Fruit fly (Drosophila melanogaster) whole organism, embryonic: ENCODE data around the gene P5CDh2.

ENCODE experiments used
- ATbp ChIP-seq: fragments of 200-800 bp; sonication (Bioruptor generic); optimal IDR thresholded peaks from 2 replicates; lab custom pipeline; 2017; ENCODE audit warnings: missing biosample characterization, mild to moderate bottlenecking, missing genetic modification characterization, missing genetic modification reagents
- Awh ChIP-seq: fragments of 200-800 bp; sonication (Bioruptor generic); IDR thresholded peaks from 2 replicates; pipeline ENCODE4, ENCODE4 v1.3.6; 2022; ENCODE audit warnings: missing biosample characterization, missing genetic modification characterization
- BEAF-32 ChIP-seq: fragments of 200-800 bp; sonication (Bioruptor generic); optimal IDR thresholded peaks from 3 replicates; lab custom pipeline; 2017; ENCODE audit warnings: missing biosample characterization, missing genetic modification characterization, mild to moderate bottlenecking, moderate library complexity, missing genetic modification reagents
- CG10565 ChIP-seq: fragments of 200-800 bp; sonication (Bioruptor generic); optimal IDR thresholded peaks from 3 replicates; lab custom pipeline; 2016; ENCODE audit warnings: missing biosample characterization, mild to moderate bottlenecking, missing genetic modification characterization
- CG11696 ChIP-seq: fragments of 200-800 bp; sonication (Bioruptor generic); IDR thresholded peaks from 2 replicates; pipeline ENCODE4 v1.3.6; 2022; ENCODE audit warnings: missing biosample characterization, missing genetic modification characterization
- CG1603 ChIP-seq: fragments of 200-800 bp; sonication (Bioruptor generic); optimal IDR thresholded peaks from 2 replicates; lab custom pipeline; 2019; ENCODE audit warnings: missing biosample characterization, mild to moderate bottlenecking, missing genetic modification characterization, moderate library complexity
- CG1647 ChIP-seq: fragments of 200-800 bp; sonication (Bioruptor generic); optimal IDR thresholded peaks from 3 replicates; lab custom pipeline; 2016; ENCODE audit warnings: missing biosample characterization, missing genetic modification characterization
- CG17829 ChIP-seq: fragments of 200-800 bp; optimal IDR thresholded peaks from 2 replicates; lab custom pipeline; 2019; ENCODE audit warnings: missing biosample characterization, mild to moderate bottlenecking, missing genetic modification characterization, moderate library complexity
- CG1832 ChIP-seq: fragments of 200-800 bp; sonication (Bioruptor generic); optimal IDR thresholded peaks from 2 replicates; lab custom pipeline; 2017; ENCODE audit warnings: missing biosample characterization, mild to moderate bottlenecking, missing genetic modification characterization, inconsistent platforms
- CG18599 ChIP-seq: fragments of 200-800 bp; sonication (Bioruptor generic); optimal IDR thresholded peaks from 3 replicates; lab custom pipeline; 2017; ENCODE audit warnings: missing biosample characterization, missing genetic modification characterization, mild to moderate bottlenecking, moderate library complexity, missing genetic modification reagents
- CG2116 ChIP-seq: fragments of 200-800 bp; sonication (Bioruptor generic); optimal IDR thresholded peaks from 3 replicates; lab custom pipeline; 2018; ENCODE audit warnings: missing biosample characterization, mild to moderate bottlenecking, missing genetic modification characterization
- CG2129 ChIP-seq: fragments of 200-800 bp; sonication (Bioruptor generic); IDR thresholded peaks from 2 replicates; pipeline ENCODE4 v1.3.6; 2022; ENCODE audit warnings: missing biosample characterization, missing genetic modification characterization; ENCODE audit not compliant: partially characterized antibody
- CG2199 ChIP-seq: fragments of 200-800 bp; sonication (Bioruptor generic); IDR thresholded peaks from 3 replicates; pipeline ENCODE4 v1.3.6; 2022; ENCODE audit warnings: missing biosample characterization, missing genetic modification characterization
- CG3065 ChIP-seq: fragments of 200-800 bp; sonication (Bioruptor generic); optimal IDR thresholded peaks from 2 replicates; lab custom pipeline; 2016; ENCODE audit warnings: missing biosample characterization, missing genetic modification characterization
- CG3281 ChIP-seq: fragments of 200-800 bp; sonication (Bioruptor generic); optimal IDR thresholded peaks from 3 replicates; lab custom pipeline; 2017; ENCODE audit warnings: missing biosample characterization, mild to moderate bottlenecking, missing genetic modification characterization
- CG33557 ChIP-seq: fragments of 200-800 bp; sonication (Bioruptor generic); optimal IDR thresholded peaks from 2 replicates; lab custom pipeline; 2019; ENCODE audit warnings: missing biosample characterization, mild to moderate bottlenecking, missing genetic modification characterization, moderate library complexity
- CG3407 ChIP-seq: fragments of 200-800 bp; sonication (Bioruptor generic); optimal IDR thresholded peaks from 2 replicates; lab custom pipeline; 2018; ENCODE audit warnings: missing biosample characterization, mild to moderate bottlenecking, missing genetic modification characterization
- CG4617 ChIP-seq: fragments of 200-800 bp; sonication (Bioruptor generic); optimal IDR thresholded peaks from 3 replicates; lab custom pipeline; 2016; ENCODE audit warnings: missing biosample characterization, missing genetic modification characterization, borderline replicate concordance
- CG7987 ChIP-seq: fragments of 200-800 bp; sonication (Bioruptor generic); optimal IDR thresholded peaks from 2 replicates; lab custom pipeline; 2018; ENCODE audit warnings: missing biosample characterization, mild to moderate bottlenecking, missing genetic modification characterization, moderate library complexity
- CkIIα-i1 ChIP-seq: fragments of 200-800 bp; sonication (Bioruptor generic); IDR thresholded peaks from 2 replicates; pipeline ENCODE4 v1.3.6; 2022; ENCODE audit warnings: missing biosample characterization, missing genetic modification characterization
- Fer1 ChIP-seq: fragments of 200-800 bp; sonication (Bioruptor generic); optimal IDR thresholded peaks from 2 replicates; lab custom pipeline; 2017; ENCODE audit warnings: missing biosample characterization, mild to moderate bottlenecking, missing genetic modification characterization
- H15 ChIP-seq: fragments of 200-800 bp; sonication (Bioruptor generic); IDR thresholded peaks from 3 replicates; pipeline ENCODE4 v1.3.6; 2022; ENCODE audit warnings: missing biosample characterization, missing genetic modification characterization
- HLH3B ChIP-seq: fragments of 200-800 bp; sonication (Bioruptor generic); IDR thresholded peaks from 2 replicates; pipeline ENCODE4 v1.3.6; 2022; ENCODE audit warnings: missing biosample characterization, missing genetic modification characterization
- HmgZ ChIP-seq: fragments of 200-800 bp; sonication (Bioruptor generic); optimal IDR thresholded peaks from 2 replicates; lab custom pipeline; 2018; ENCODE audit warnings: missing biosample characterization, mild to moderate bottlenecking, missing genetic modification characterization
- Hr3 ChIP-seq: fragments of 200-800 bp; sonication (Bioruptor generic); optimal IDR thresholded peaks from 3 replicates; lab custom pipeline; 2016; ENCODE audit warnings: missing biosample characterization, missing genetic modification characterization
- Mes4 ChIP-seq: fragments of 200-800 bp; sonication (Bioruptor generic); optimal IDR thresholded peaks from 2 replicates; lab custom pipeline; 2016; ENCODE audit warnings: missing biosample characterization, missing genetic modification characterization
- NC2β ChIP-seq: fragments of 200-800 bp; sonication (Bioruptor generic); optimal IDR thresholded peaks from 2 replicates; lab custom pipeline; 2016; ENCODE audit warnings: missing biosample characterization, missing genetic modification characterization
- Oli ChIP-seq: fragments of 200-800 bp; sonication (Bioruptor generic); optimal IDR thresholded peaks from 2 replicates; lab custom pipeline; 2018; ENCODE audit warnings: missing biosample characterization, mild to moderate bottlenecking, missing genetic modification characterization, moderate library complexity
- Side ChIP-seq: fragments of 200-800 bp; sonication (Bioruptor generic); optimal IDR thresholded peaks from 2 replicates; lab custom pipeline; 2016; ENCODE audit warnings: missing biosample characterization, missing genetic modification characterization
- Stat92E ChIP-seq, 3 experiments: fragments of >200 bp in 2 of 3; fragments of 200-800 bp in 1 of 3; sonication (Bioruptor generic) in 1 of 3; optimal IDR thresholded peaks; 2 replicates each; lab custom pipeline; 2017 to 2019; ENCODE audit warnings: missing biosample characterization in 3 of 3, missing genetic modification characterization in 3 of 3, mild to moderate bottlenecking in 1 of 3, moderate library complexity in 1 of 3
- TFAM ChIP-seq: fragments of 200-800 bp; sonication (Bioruptor generic); optimal IDR thresholded peaks from 2 replicates; lab custom pipeline; 2017; ENCODE audit warnings: missing biosample characterization, missing genetic modification characterization, inconsistent platforms
- Vsx1 ChIP-seq: fragments of 200-800 bp; sonication (Bioruptor generic); optimal IDR thresholded peaks from 2 replicates; lab custom pipeline; 2017; ENCODE audit warnings: missing biosample characterization, mild to moderate bottlenecking, missing genetic modification characterization, missing genetic modification reagents
- bcd ChIP-seq: fragments of 200-800 bp; sonication (Bioruptor generic); optimal IDR thresholded peaks from 2 replicates; lab custom pipeline; 2017; ENCODE audit warnings: missing biosample characterization, mild to moderate bottlenecking, missing genetic modification characterization
- bowl ChIP-seq: fragments of 200-800 bp; sonication (Bioruptor generic); IDR thresholded peaks from 2 replicates; pipeline ENCODE4 v1.3.6; 2022; ENCODE audit warnings: missing biosample characterization, missing genetic modification characterization
- croc ChIP-seq: fragments of 200-800 bp; sonication (Bioruptor generic); conservative IDR thresholded peaks from 3 replicates; pipeline ENCODE4 v1.3.6; 2022; ENCODE audit warnings: missing biosample characterization, missing genetic modification characterization
- crp ChIP-seq, 2 experiments: fragments of 200-800 bp; sonication (Bioruptor generic); optimal IDR thresholded peaks; 2 replicates in 1 of 2; 3 replicates in 1 of 2; lab custom pipeline; 2017; ENCODE audit warnings: missing biosample characterization in 2 of 2, missing genetic modification characterization in 2 of 2, mild to moderate bottlenecking in 1 of 2, moderate library complexity in 1 of 2
- cwo ChIP-seq: fragments of 200-800 bp; sonication (Bioruptor generic); optimal IDR thresholded peaks from 3 replicates; lab custom pipeline; 2017; ENCODE audit warnings: missing biosample characterization, missing genetic modification characterization, mild to moderate bottlenecking, moderate library complexity, missing genetic modification reagents
- dm ChIP-seq: fragments of 200-800 bp; sonication (Bioruptor generic); optimal IDR thresholded peaks from 3 replicates; lab custom pipeline; 2016; ENCODE audit warnings: missing biosample characterization, missing genetic modification characterization
- ind ChIP-seq: fragments of 200-800 bp; sonication (Bioruptor generic); optimal IDR thresholded peaks from 3 replicates; lab custom pipeline; 2016; ENCODE audit warnings: missing biosample characterization, missing genetic modification characterization
- mam ChIP-seq: fragments of 200-800 bp; sonication (Bioruptor generic); optimal IDR thresholded peaks from 3 replicates; lab custom pipeline; 2016; ENCODE audit warnings: missing biosample characterization, missing genetic modification characterization
- onecut ChIP-seq: fragments of 200-800 bp; sonication (Bioruptor generic); IDR thresholded peaks from 2 replicates; pipeline ENCODE4 v1.3.6; 2022; ENCODE audit warnings: missing biosample characterization, missing genetic modification characterization
- pb ChIP-seq: fragments of 200-800 bp; sonication (Bioruptor generic); optimal IDR thresholded peaks from 3 replicates; lab custom pipeline; 2016; ENCODE audit warnings: missing biosample characterization, missing genetic modification characterization
- peb ChIP-seq: fragments of 200-800 bp; sonication (Bioruptor generic); IDR thresholded peaks from 2 replicates; pipeline ENCODE4 v1.3.6; 2022; ENCODE audit warnings: missing biosample characterization, missing genetic modification characterization
- pzg ChIP-seq: fragments of 200-800 bp; sonication (Bioruptor generic); optimal IDR thresholded peaks from 3 replicates; lab custom pipeline; 2018; ENCODE audit warnings: missing biosample characterization, mild to moderate bottlenecking, missing genetic modification characterization, moderate library complexity
- run ChIP-seq: fragments of 200-800 bp; sonication (Bioruptor generic); optimal IDR thresholded peaks from 3 replicates; lab custom pipeline; 2018; ENCODE audit warnings: missing biosample characterization, mild to moderate bottlenecking, missing genetic modification characterization
- slou ChIP-seq: fragments of 200-800 bp; sonication (Bioruptor generic); optimal IDR thresholded peaks from 3 replicates; lab custom pipeline; 2016; ENCODE audit warnings: missing biosample characterization, missing genetic modification characterization
- sug ChIP-seq: fragments of 200-800 bp; optimal IDR thresholded peaks from 2 replicates; lab custom pipeline; 2019; ENCODE audit warnings: missing biosample characterization, mild to moderate bottlenecking, missing genetic modification characterization, moderate library complexity
- tup ChIP-seq: fragments of 200-800 bp; sonication (Bioruptor generic); optimal IDR thresholded peaks from 2 replicates; lab custom pipeline; 2016; ENCODE audit warnings: missing biosample characterization, mild to moderate bottlenecking, missing genetic modification characterization, moderate library complexity
- unpg ChIP-seq: fragments of 200-800 bp; sonication (Bioruptor generic); optimal IDR thresholded peaks from 3 replicates; lab custom pipeline; 2018; ENCODE audit warnings: missing biosample characterization, mild to moderate bottlenecking, missing genetic modification characterization, moderate library complexity

P5CDh2 gene

DNA sequence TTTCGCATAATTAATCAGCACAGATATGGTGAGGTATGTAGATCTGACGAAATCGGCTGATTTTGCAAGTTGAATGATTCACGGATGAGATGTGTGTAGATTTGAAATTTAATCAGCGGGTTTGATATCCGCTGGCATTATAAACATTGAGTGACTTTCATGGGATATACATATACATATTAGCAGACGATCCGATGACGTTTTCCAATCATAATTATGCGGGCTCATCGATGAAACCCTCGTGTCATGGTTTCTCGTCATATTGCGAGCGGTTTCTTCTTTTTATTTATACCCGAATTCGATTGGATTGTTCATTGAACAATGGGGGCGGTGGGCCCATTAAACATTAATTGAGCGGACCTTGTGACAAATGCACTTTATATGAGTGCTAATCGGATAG lies 13.3 kb upstream of the P5CDh2 start (continued):
- TF ChIP-seq CkIIα-i1 (GFP tag; lab: Robert Waterston, UW), result no peak
- TF ChIP-seq unpg (GFP tag; lab: Kevin White, UChicago), result no peak
- no peak for TF ChIP-seq CG2116 (GFP tag; lab: Kevin White, UChicago)
- TF ChIP-seq CG33557 (GFP tag; lab: Kevin White, UChicago), result no peak
- TF ChIP-seq CG2199 (GFP tag; lab: Robert Waterston, UW), result peak; percentile 71; the same call in 1 of the 3 replicates
- no peak for TF ChIP-seq mam
- no peak for TF ChIP-seq Hr3 (GFP tag; lab: Kevin White, UChicago)

DNA sequence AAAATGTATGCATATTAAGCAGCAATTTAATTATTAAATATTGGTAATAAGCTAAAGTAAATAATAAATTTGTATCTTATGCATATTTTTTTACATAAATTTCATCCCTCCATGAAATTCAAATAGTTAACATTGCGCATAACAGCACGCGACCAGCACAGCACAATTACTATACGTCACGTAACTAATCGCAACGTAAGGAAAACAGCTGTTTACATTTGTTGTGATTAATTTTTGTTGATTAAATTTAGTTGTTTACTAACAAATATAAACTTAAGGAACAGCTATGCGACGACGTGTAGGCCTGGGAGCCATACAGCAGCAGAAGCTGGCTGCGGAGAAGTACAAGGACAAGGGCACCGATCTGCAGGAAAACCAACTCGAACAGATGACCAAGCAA lies 12.7 kb upstream of the P5CDh2 start, which contains the start of gene lsn:
TSS of gene lsn (plus strand) at position 177 of the 400 bp plus-strand sequence.
- no peak for TF ChIP-seq CG3065 (GFP tag; lab: Kevin White, UChicago)
- TF ChIP-seq CG1647, result no peak
- TF ChIP-seq Side (GFP tag; lab: Kevin White, UChicago), result no peak
- no peak for TF ChIP-seq CG11696 (GFP tag; lab: Robert Waterston, UW)
- no peak for TF ChIP-seq croc (GFP tag; lab: Robert Waterston, UW)
- TF ChIP-seq BEAF-32, result peak; percentile 13
- TF ChIP-seq sug, result peak; percentile 30
- TF ChIP-seq bowl (GFP tag; lab: Robert Waterston, UW), result no peak
- no peak for TF ChIP-seq HLH3B (GFP tag; lab: Robert Waterston, UW)
- peak; percentile 31 for TF ChIP-seq Vsx1 (GFP tag; lab: Kevin White, UChicago)
- TF ChIP-seq H15 (GFP tag; lab: Robert Waterston, UW), result no peak
- TF ChIP-seq CG2116 (GFP tag; lab: Kevin White, UChicago), result no peak
- no peak for TF ChIP-seq Oli (tag; lab: Kevin White, UChicago)
- no peak for TF ChIP-seq CG7987
- TF ChIP-seq onecut (GFP tag; lab: Robert Waterston, UW), result no peak
- TF ChIP-seq TFAM (GFP tag; lab: Kevin White, UChicago), result no peak
- no peak for TF ChIP-seq CG1832 (GFP tag; lab: Kevin White, UChicago)
- TF ChIP-seq slou (GFP tag; lab: Kevin White, UChicago), result no peak
- TF ChIP-seq Fer1, result peak; percentile 57
- TF ChIP-seq unpg (GFP tag; lab: Kevin White, UChicago), result peak; percentile 44
- TF ChIP-seq CG18599 (GFP tag; lab: Kevin White, UChicago), result peak; percentile 52
- TF ChIP-seq CG1603 (tag; lab: Kevin White, UChicago), result peak; percentile 68
- TF ChIP-seq crp (GFP tag; optimal IDR thresholded peaks at IDR 0.05; lab: Kevin White, UChicago), result peak; percentile 37 to 90
- no peak for TF ChIP-seq peb (GFP tag; lab: Robert Waterston, UW)
- TF ChIP-seq cwo (GFP tag; lab: Kevin White, UChicago), result no peak
- no peak for TF ChIP-seq pb (GFP tag; lab: Kevin White, UChicago)
- TF ChIP-seq bcd, result no peak
- no peak for TF ChIP-seq dm
- no peak for TF ChIP-seq run
- TF ChIP-seq Awh (GFP tag; lab: Robert Waterston, UW), result no peak
- TF ChIP-seq CG3407, result peak; percentile 9
- no peak for TF ChIP-seq tup (GFP tag; lab: Kevin White, UChicago)
- TF ChIP-seq HmgZ (tag; lab: Kevin White, UChicago), result peak; percentile 55
- TF ChIP-seq Mes4, result peak; percentile 14
- no peak for TF ChIP-seq CG2129 (GFP tag; lab: Robert Waterston, UW)
- no peak for TF ChIP-seq ind (GFP tag; lab: Kevin White, UChicago)
- TF ChIP-seq CG17829 (tag; lab: Kevin White, UChicago), result peak; percentile 29
- peak; percentile 40 for TF ChIP-seq CG3281 (GFP tag; lab: Kevin White, UChicago)
- TF ChIP-seq ATbp (GFP tag; lab: Kevin White, UChicago), result peak; percentile 37
- TF ChIP-seq Stat92E (GFP tag; optimal IDR thresholded peaks at IDR 0.05; lab: Kevin White, UChicago), result no peak
- no peak for TF ChIP-seq CG10565 (GFP tag; lab: Kevin White, UChicago)
- peak; percentile 36 for TF ChIP-seq CG4617 (GFP tag; lab: Kevin White, UChicago)
- TF ChIP-seq pzg (GFP tag; lab: Kevin White, UChicago), result peak; percentile 42
- TF ChIP-seq NC2β (GFP tag; lab: Kevin White, UChicago), result no peak
